Worm (Caenorhabditis elegans) whole organism, young adult: ENCODE results near the gene hda-4.

Source experiments
- ama-1 ChIP-seq, 3 experiments: fragments of 150-350 bp in 1 of 3; sonication (generic microtip) in 2 of 3; optimal IDR thresholded peaks; 2 replicates each; lab custom pipeline; 2014 to 2018; ENCODE audit warnings: missing biosample characterization in 2 of 3, missing genetic modification characterization in 2 of 3, missing genetic modification reagents in 2 of 3
- hrde-1 ChIP-seq: sonication (generic microtip); optimal IDR thresholded peaks from 2 replicates; lab custom pipeline; 2016; ENCODE audit warnings: missing genetic modification characterization, mild to moderate bottlenecking, missing compliant biosample characterization, moderate library complexity, missing genotype, missing genetic modification reagents, borderline replicate concordance
- somi-1 ChIP-seq: fragments of 200-800 bp; sonication (Bioruptor generic); optimal IDR thresholded peaks from 2 replicates; lab custom pipeline; 2018; ENCODE audit warnings: mild to moderate bottlenecking, missing genetic modification characterization, missing compliant biosample characterization
- ztf-26 ChIP-seq: sonication (generic microtip); optimal IDR thresholded peaks from 2 replicates; lab custom pipeline; 2017; ENCODE audit warnings: missing genetic modification characterization, missing compliant biosample characterization

ce11 chrX:16773421-16773820 lies 44.1 kb downstream of the hda-4 start:
- TF ChIP-seq ama-1 (optimal IDR thresholded peaks at IDR 0.05; lab: Kevin White, UChicago) (no peak), ama-1 (GFP tag; optimal IDR thresholded peaks at IDR 0.05; lab: Kevin White, UChicago) (no peak), hrde-1 (tag; lab: Kevin White, UChicago) (no peak), ztf-26 (tag; lab: Kevin White, UChicago) (no peak), somi-1 (GFP tag; lab: Kevin White, UChicago) (no peak)
